Worm (Caenorhabditis elegans) whole organism, young adult: ENCODE results near the gene cwp-4.

Experiments used
- B0336.3 ChIP-seq: fragments of 200-800 bp; sonication (Bioruptor generic); IDR thresholded peaks from 2 replicates; pipeline ENCODE4 v1.3.6; 2022; ENCODE audit warnings: missing genetic modification characterization, missing compliant biosample characterization
- F10E7.11 ChIP-seq: sonication (generic microtip); optimal IDR thresholded peaks from 2 replicates; lab custom pipeline; 2017; ENCODE audit warnings: mild to moderate bottlenecking, missing genetic modification characterization, moderate library complexity, missing compliant biosample characterization
- F22D6.2 ChIP-seq: sonication (generic microtip); optimal IDR thresholded peaks from 2 replicates; lab custom pipeline; 2016; ENCODE audit warnings: mild to moderate bottlenecking, missing genetic modification characterization, missing compliant biosample characterization
- F23B12.7 ChIP-seq: sonication (generic microtip); optimal IDR thresholded peaks from 2 replicates; lab custom pipeline; 2017; ENCODE audit warnings: missing genetic modification characterization, mild to moderate bottlenecking, missing compliant biosample characterization, antibody characterized with exemption, moderate library complexity; ENCODE audit not compliant: insufficient read depth
- F52B5.7 ChIP-seq: sonication (generic microtip); optimal IDR thresholded peaks from 2 replicates; lab custom pipeline; 2016; ENCODE audit warnings: mild to moderate bottlenecking, missing genetic modification characterization, missing compliant biosample characterization
- K12H6.12 ChIP-seq: fragments of 200-800 bp; sonication (Bioruptor generic); optimal IDR thresholded peaks from 2 replicates; lab custom pipeline; 2018; ENCODE audit warnings: mild to moderate bottlenecking, missing genetic modification characterization, missing compliant biosample characterization
- T26A5.8 ChIP-seq: sonication (generic microtip); optimal IDR thresholded peaks from 2 replicates; lab custom pipeline; 2016; ENCODE audit warnings: missing genetic modification characterization, missing compliant biosample characterization
- Y53F4B.3 ChIP-seq: fragments of 200-800 bp; sonication (Bioruptor generic); IDR thresholded peaks from 2 replicates; pipeline ENCODE4 v1.3.6; 2022; ENCODE audit warnings: missing genetic modification reagents, missing genetic modification characterization, missing compliant biosample characterization
- Y67H2A.10 ChIP-seq: fragments of 200-800 bp; sonication (Bioruptor generic); conservative IDR thresholded peaks from 2 replicates; pipeline ENCODE4 v1.3.6; 2022; ENCODE audit warnings: missing genetic modification reagents, missing genetic modification characterization, missing compliant biosample characterization
- Y79H2A.3 ChIP-seq: fragments of 200-800 bp; sonication (Bioruptor generic); conservative IDR thresholded peaks from 2 replicates; pipeline ENCODE4 v1.3.6; 2022; ENCODE audit warnings: missing genetic modification reagents, missing genetic modification characterization, missing compliant biosample characterization
- ama-1 ChIP-seq, 3 experiments: fragments of 150-350 bp in 1 of 3; sonication (generic microtip) in 2 of 3; optimal IDR thresholded peaks; 2 replicates each; lab custom pipeline; 2014 to 2018; ENCODE audit warnings: missing biosample characterization in 2 of 3, missing genetic modification characterization in 2 of 3, missing genetic modification reagents in 2 of 3
- aptf-2 ChIP-seq: fragments of 200-800 bp; sonication (Bioruptor generic); conservative IDR thresholded peaks from 2 replicates; pipeline ENCODE4 v1.3.6; 2022; ENCODE audit warnings: missing genetic modification reagents, missing genetic modification characterization, missing compliant biosample characterization
- attf-5 ChIP-seq: fragments of 200-800 bp; sonication (Bioruptor generic); optimal IDR thresholded peaks from 2 replicates; lab custom pipeline; 2018; ENCODE audit warnings: mild to moderate bottlenecking, missing genetic modification characterization, missing compliant biosample characterization
- bed-1 ChIP-seq: fragments of 200-800 bp; sonication (Bioruptor generic); IDR thresholded peaks from 2 replicates; pipeline ENCODE4 v1.3.6; 2022; ENCODE audit warnings: missing genetic modification reagents, missing genetic modification characterization, missing compliant biosample characterization
- cebp-1 ChIP-seq, 2 experiments: fragments of 200-800 bp in 1 of 2; sonication (Bioruptor generic) in 1 of 2; sonication (generic microtip) in 1 of 2; IDR thresholded peaks in 1 of 2; optimal IDR thresholded peaks in 1 of 2; 2 replicates each; pipeline versions ENCODE4 v1.3.6 to Lab custom; 2017 to 2022; ENCODE audit warnings: missing compliant biosample characterization in 2 of 2, missing genetic modification characterization in 2 of 2, mild to moderate bottlenecking in 1 of 2, missing genetic modification reagents in 1 of 2, moderate library complexity in 1 of 2
- cebp-2 ChIP-seq: fragments of 200-800 bp; sonication (Bioruptor generic); IDR thresholded peaks from 2 replicates; pipeline ENCODE4 v1.3.6; 2022; ENCODE audit warnings: missing genetic modification characterization, missing compliant biosample characterization
- ceh-27 ChIP-seq: fragments of 200-800 bp; sonication (Bioruptor generic); optimal IDR thresholded peaks from 2 replicates; lab custom pipeline; 2018; ENCODE audit warnings: mild to moderate bottlenecking, missing genetic modification characterization, moderate library complexity, missing compliant biosample characterization
- ceh-40 ChIP-seq: fragments of 200-800 bp; sonication (Bioruptor generic); IDR thresholded peaks from 2 replicates; pipeline ENCODE4 v1.3.6; 2022; ENCODE audit warnings: missing genetic modification characterization, missing compliant biosample characterization
- ceh-58 ChIP-seq: fragments of 200-800 bp; sonication (Bioruptor generic); IDR thresholded peaks from 2 replicates; pipeline ENCODE4 v1.3.6; 2022; ENCODE audit warnings: missing genetic modification characterization, missing compliant biosample characterization
- dox-1 ChIP-seq: fragments of 200-800 bp; sonication (Bioruptor generic); IDR thresholded peaks from 2 replicates; pipeline ENCODE4 v1.3.6; 2022; ENCODE audit warnings: missing genetic modification reagents, missing genetic modification characterization, missing compliant biosample characterization
- dpl-1 ChIP-seq: fragments of 150-350 bp; optimal IDR thresholded peaks from 2 replicates; lab custom pipeline; 2014; ENCODE audit warnings: missing biosample characterization, missing genetic modification reagents, missing genetic modification characterization
- efl-1 ChIP-seq: fragments of 150-350 bp; optimal IDR thresholded peaks from 2 replicates; lab custom pipeline; 2014; ENCODE audit warnings: missing biosample characterization, missing genetic modification reagents, missing genetic modification characterization
- egl-18 ChIP-seq: fragments of 200-800 bp; sonication (Bioruptor generic); IDR thresholded peaks from 2 replicates; pipeline ENCODE4 v1.3.6; 2022; ENCODE audit warnings: missing genetic modification reagents, missing genetic modification characterization, missing compliant biosample characterization
- hlh-12 ChIP-seq: sonication (generic microtip); optimal IDR thresholded peaks from 2 replicates; lab custom pipeline; 2016; ENCODE audit warnings: missing genetic modification characterization, missing compliant biosample characterization
- hlh-26 ChIP-seq: fragments of 200-800 bp; sonication (Bioruptor generic); conservative IDR thresholded peaks from 2 replicates; pipeline ENCODE4 v1.3.6; 2022; ENCODE audit warnings: missing genetic modification reagents, missing genetic modification characterization, missing compliant biosample characterization
- hmg-20 ChIP-seq: fragments of 200-800 bp; sonication (Bioruptor generic); IDR thresholded peaks from 2 replicates; pipeline ENCODE4 v1.3.6; 2022; ENCODE audit warnings: missing genetic modification reagents, missing genetic modification characterization, missing compliant biosample characterization
- lag-1 ChIP-seq: fragments of 200-800 bp; sonication (Bioruptor generic); IDR thresholded peaks from 2 replicates; pipeline ENCODE4 v1.3.6; 2022; ENCODE audit warnings: missing genetic modification reagents, missing genetic modification characterization, missing compliant biosample characterization
- lin-54 ChIP-seq: fragments of 200-800 bp; sonication (Bioruptor generic); optimal IDR thresholded peaks from 2 replicates; lab custom pipeline; 2018; ENCODE audit warnings: mild to moderate bottlenecking, missing genetic modification characterization, missing compliant biosample characterization
- lir-1 ChIP-seq: fragments of 200-800 bp; sonication (Bioruptor generic); conservative IDR thresholded peaks from 2 replicates; pipeline ENCODE4 v1.3.6; 2022; ENCODE audit warnings: missing genetic modification reagents, missing genetic modification characterization, missing compliant biosample characterization
- lsy-27 ChIP-seq: sonication (generic microtip); optimal IDR thresholded peaks from 2 replicates; lab custom pipeline; 2017; ENCODE audit warnings: missing genetic modification characterization, mild to moderate bottlenecking, missing compliant biosample characterization, antibody characterized with exemption, missing genotype, borderline replicate concordance; ENCODE audit not compliant: insufficient read depth
- mes-4 ChIP-seq: sonication (generic microtip); optimal IDR thresholded peaks from 2 replicates; lab custom pipeline; 2016; ENCODE audit warnings: missing genotype, missing genetic modification characterization, missing compliant biosample characterization
- nhr-120 ChIP-seq: fragments of 200-800 bp; sonication (Bioruptor generic); IDR thresholded peaks from 2 replicates; pipeline ENCODE4 v1.3.6; 2022; ENCODE audit warnings: missing genetic modification characterization, missing compliant biosample characterization
- nhr-179 ChIP-seq: sonication (generic microtip); optimal IDR thresholded peaks from 2 replicates; lab custom pipeline; 2016; ENCODE audit warnings: mild to moderate bottlenecking, missing genetic modification characterization, missing compliant biosample characterization
- nhr-80 ChIP-seq: sonication (generic microtip); optimal IDR thresholded peaks from 2 replicates; lab custom pipeline; 2016; ENCODE audit warnings: missing genetic modification characterization, missing compliant biosample characterization
- nhr-90 ChIP-seq: sonication (generic microtip); optimal IDR thresholded peaks from 2 replicates; lab custom pipeline; 2016; ENCODE audit warnings: missing genotype, mild to moderate bottlenecking, missing genetic modification characterization, missing compliant biosample characterization
- repo-1 ChIP-seq: sonication (generic microtip); optimal IDR thresholded peaks from 2 replicates; lab custom pipeline; 2017; ENCODE audit warnings: mild to moderate bottlenecking, missing genetic modification characterization, missing compliant biosample characterization
- sea-2 ChIP-seq: fragments of 200-800 bp; sonication (Bioruptor generic); IDR thresholded peaks from 2 replicates; pipeline ENCODE4 v1.3.6; 2022; ENCODE audit warnings: missing genetic modification characterization, missing compliant biosample characterization
- unc-62 ChIP-seq: fragments of 150-350 bp; optimal IDR thresholded peaks from 2 replicates; lab custom pipeline; 2014; ENCODE audit warnings: missing biosample characterization, missing genetic modification reagents, missing genetic modification characterization
- ztf-26 ChIP-seq: sonication (generic microtip); optimal IDR thresholded peaks from 2 replicates; lab custom pipeline; 2017; ENCODE audit warnings: missing genetic modification characterization, missing compliant biosample characterization
- ztf-28 ChIP-seq: fragments of 200-800 bp; sonication (Bioruptor generic); IDR thresholded peaks from 2 replicates; pipeline ENCODE4 v1.3.6; 2022; ENCODE audit warnings: missing genetic modification reagents, missing genetic modification characterization, missing compliant biosample characterization
- ztf-3 ChIP-seq: fragments of 200-800 bp; sonication (Bioruptor generic); optimal IDR thresholded peaks from 2 replicates; lab custom pipeline; 2018; ENCODE audit warnings: mild to moderate bottlenecking, missing genetic modification characterization, missing compliant biosample characterization

Gene cwp-4

DNA sequence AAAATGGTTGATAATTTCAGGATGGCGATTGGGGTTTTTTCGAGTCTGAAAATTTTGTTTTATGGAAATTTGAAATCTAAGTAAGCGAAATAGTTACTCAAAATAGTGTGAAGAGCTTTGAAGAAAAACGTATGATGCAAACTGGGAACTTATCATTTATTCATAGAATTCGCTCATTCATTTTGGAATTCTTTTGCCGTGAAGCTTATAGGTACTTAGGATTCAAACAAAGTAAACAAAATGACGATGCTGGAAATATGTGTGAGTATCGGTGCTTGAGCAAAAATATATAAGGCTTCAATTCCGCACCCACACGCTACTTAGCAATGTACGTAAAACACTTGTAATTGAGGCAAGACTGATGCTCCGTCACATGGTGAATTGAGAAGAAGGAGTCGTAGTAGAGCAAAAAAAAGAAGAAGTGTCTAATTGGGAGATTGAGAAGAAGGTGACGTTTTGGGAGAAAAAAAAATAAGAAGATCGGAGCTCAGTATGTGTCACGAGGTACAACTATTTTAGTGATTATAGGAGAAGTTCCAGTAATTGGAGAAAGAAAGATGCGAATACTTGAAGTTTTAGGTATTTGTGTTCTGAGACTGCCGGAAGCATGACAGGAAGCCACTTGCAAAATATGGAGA, 36.2 kb downstream of the cwp-4 start, which contains the start of gene glb-32:
glb-32 (minus strand) TSS at position 51 of the 638 bp plus-strand sequence.
- TF ChIP-seq F10E7.11 (tag; lab: Kevin White, UChicago): no peak
- no peak for TF ChIP-seq attf-5 (GFP tag; lab: Kevin White, UChicago)
- TF ChIP-seq Y79H2A.3: no peak
- TF ChIP-seq F52B5.7 (tag; lab: Kevin White, UChicago): no peak
- no peak for TF ChIP-seq Y53F4B.3 (GFP tag; lab: Robert Waterston, UW)
- TF ChIP-seq B0336.3 (GFP tag; lab: Robert Waterston, UW): no peak
- TF ChIP-seq lsy-27 (tag; lab: Kevin White, UChicago): no peak
- TF ChIP-seq bed-1 (GFP tag; lab: Robert Waterston, UW): no peak
- TF ChIP-seq F22D6.2: no peak
- TF ChIP-seq dpl-1 (GFP tag; lab: Kevin White, UChicago): no peak
- no peak for TF ChIP-seq unc-62
- TF ChIP-seq Y67H2A.10: no peak
- TF ChIP-seq, all 124 proteins: peak for 0

DNA sequence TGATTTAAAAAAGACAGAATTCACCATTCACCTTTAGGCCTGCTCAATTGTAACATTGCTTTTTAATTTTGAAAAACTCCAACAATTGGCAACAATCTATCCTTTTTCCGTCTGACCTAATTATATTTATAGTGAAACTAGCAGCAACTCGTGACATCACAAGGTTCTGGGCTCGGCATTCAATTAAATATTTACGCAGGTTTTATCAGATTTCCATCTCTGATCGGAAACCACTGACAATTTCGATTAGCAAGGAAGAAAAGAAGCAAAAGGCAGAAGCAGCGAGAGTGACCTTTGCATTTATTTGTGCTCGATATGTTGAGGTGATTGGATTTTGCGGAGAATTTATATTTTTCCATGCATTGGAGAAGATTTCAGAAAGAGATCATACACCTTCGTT, 37.0 kb downstream of the cwp-4 start:
- TF ChIP-seq Y53F4B.3 (GFP tag; lab: Robert Waterston, UW) (no peak), lag-1 (GFP tag; lab: Robert Waterston, UW) (no peak), aptf-2 (GFP tag; lab: Robert Waterston, UW) (no peak), mes-4 (no peak), K12H6.12 (tag; lab: Kevin White, UChicago) (no peak), hlh-26 (no peak), lir-1 (GFP tag; lab: Robert Waterston, UW) (no peak), T26A5.8 (tag; lab: Kevin White, UChicago) (no peak), efl-1 (GFP tag; lab: Kevin White, UChicago) (no peak), ama-1 (optimal IDR thresholded peaks at IDR 0.05; lab: Kevin White, UChicago) (no peak), ama-1 (GFP tag; optimal IDR thresholded peaks at IDR 0.05; lab: Kevin White, UChicago) (no peak), nhr-179 (tag; lab: Kevin White, UChicago) (no peak), sea-2 (GFP tag; lab: Robert Waterston, UW) (no peak), nhr-80 (tag; lab: Kevin White, UChicago) (no peak), ceh-40 (GFP tag; lab: Robert Waterston, UW) (no peak), lin-54 (GFP tag; lab: Kevin White, UChicago) (no peak), ceh-27 (GFP tag; lab: Kevin White, UChicago) (no peak), ztf-28 (GFP tag; lab: Robert Waterston, UW) (no peak), hlh-12 (tag; lab: Kevin White, UChicago) (no peak)

ce11 chrV:5097035-5097434, 43.6 kb downstream of the cwp-4 start, which contains the start of gene C04F5.2:
C04F5.2 (minus strand) TSS chrV:5097135.
- TF ChIP-seq ceh-58 (GFP tag; lab: Robert Waterston, UW) (no peak), F22D6.2 (no peak), repo-1 (no peak), lir-1 (GFP tag; lab: Robert Waterston, UW) (no peak), ztf-26 (tag; lab: Kevin White, UChicago) (no peak), dox-1 (GFP tag; lab: Robert Waterston, UW) (no peak), F23B12.7 (tag; lab: Kevin White, UChicago) (no peak), cebp-2 (GFP tag; lab: Robert Waterston, UW) (no peak), egl-18 (GFP tag; lab: Robert Waterston, UW) (no peak), nhr-120 (no peak), cebp-1 (GFP tag; IDR thresholded peaks at IDR 0.05; lab: Robert Waterston, UW) (no peak), cebp-1 (tag; optimal IDR thresholded peaks at IDR 0.05; lab: Kevin White, UChicago) (no peak), hmg-20 (GFP tag; lab: Robert Waterston, UW) (no peak), nhr-179 (tag; lab: Kevin White, UChicago) (no peak), ztf-3 (GFP tag; lab: Kevin White, UChicago) (no peak), nhr-90 (tag; lab: Kevin White, UChicago) (no peak)
